Worm (Caenorhabditis elegans) whole organism, late embryonic: Measurements from ENCODE around the gene ckk-1.

Experiments
- C08G9.2 ChIP-seq: sonication (generic microtip); optimal IDR thresholded peaks from 2 replicates; lab custom pipeline; 2016; ENCODE audit warnings: mild to moderate bottlenecking, missing genetic modification characterization, moderate library complexity, missing compliant biosample characterization
- F13H6.1 ChIP-seq: sonication (generic microtip); optimal IDR thresholded peaks from 2 replicates; lab custom pipeline; 2016; ENCODE audit warnings: missing genetic modification characterization, missing compliant biosample characterization
- K02D7.2 ChIP-seq: sonication (generic microtip); optimal IDR thresholded peaks from 2 replicates; lab custom pipeline; 2017; ENCODE audit warnings: mild to moderate bottlenecking, missing genetic modification characterization, missing compliant biosample characterization
- T23F11.4 ChIP-seq: fragments of 200-800 bp; sonication (Bioruptor generic); optimal IDR thresholded peaks from 2 replicates; lab custom pipeline; 2018; ENCODE audit warnings: mild to moderate bottlenecking, missing genetic modification characterization, missing compliant biosample characterization
- Y22D7AL.16 ChIP-seq: sonication (generic microtip); optimal IDR thresholded peaks from 2 replicates; lab custom pipeline; 2016; ENCODE audit warnings: missing genetic modification characterization, missing compliant biosample characterization
- ama-1 ChIP-seq: fragments of 150-350 bp; optimal IDR thresholded peaks from 2 replicates; lab custom pipeline; 2014
- ceh-14 ChIP-seq: sonication (generic microtip); optimal IDR thresholded peaks from 2 replicates; lab custom pipeline; 2016; ENCODE audit warnings: missing genotype, missing genetic modification characterization, missing compliant biosample characterization
- ceh-18 ChIP-seq: sonication (generic microtip); optimal IDR thresholded peaks from 2 replicates; lab custom pipeline; 2016; ENCODE audit warnings: missing genetic modification characterization, missing compliant biosample characterization
- ceh-19 ChIP-seq: fragments of 200-800 bp; sonication (Bioruptor generic); optimal IDR thresholded peaks from 2 replicates; lab custom pipeline; 2018; ENCODE audit warnings: mild to moderate bottlenecking, missing genetic modification characterization, missing compliant biosample characterization
- ceh-2 ChIP-seq: sonication (generic microtip); optimal IDR thresholded peaks from 2 replicates; lab custom pipeline; 2016; ENCODE audit warnings: missing genotype, missing genetic modification characterization, missing compliant biosample characterization
- ceh-22 ChIP-seq: sonication (generic microtip); optimal IDR thresholded peaks from 2 replicates; lab custom pipeline; 2017; ENCODE audit warnings: missing biosample characterization, missing genetic modification characterization
- ceh-30 ChIP-seq: fragments of 150-350 bp; optimal IDR thresholded peaks from 2 replicates; lab custom pipeline; 2014; ENCODE audit warnings: missing biosample characterization, missing genetic modification characterization
- ceh-31 ChIP-seq: sonication (generic microtip); optimal IDR thresholded peaks from 2 replicates; lab custom pipeline; 2016; ENCODE audit warnings: missing genetic modification characterization, missing compliant biosample characterization
- ceh-34 ChIP-seq: sonication (generic microtip); optimal IDR thresholded peaks from 2 replicates; lab custom pipeline; 2016; ENCODE audit warnings: mild to moderate bottlenecking, missing genetic modification characterization, missing compliant biosample characterization
- ceh-48 ChIP-seq: sonication (generic microtip); optimal IDR thresholded peaks from 2 replicates; lab custom pipeline; 2016; ENCODE audit warnings: missing genetic modification characterization, inconsistent platforms, missing compliant biosample characterization
- ceh-9 ChIP-seq: sonication (generic microtip); optimal IDR thresholded peaks from 2 replicates; lab custom pipeline; 2016; ENCODE audit warnings: mild to moderate bottlenecking, missing genetic modification characterization, inconsistent platforms, missing compliant biosample characterization
- dmd-4 ChIP-seq: sonication (generic microtip); optimal IDR thresholded peaks from 2 replicates; lab custom pipeline; 2016; ENCODE audit warnings: borderline replicate concordance, missing genetic modification characterization, missing compliant biosample characterization
- elt-2 ChIP-seq: sonication (generic microtip); optimal IDR thresholded peaks from 2 replicates; lab custom pipeline; 2016; ENCODE audit warnings: missing genetic modification reagents, missing genetic modification characterization, missing compliant biosample characterization
- ets-4 ChIP-seq: sonication (generic microtip); optimal IDR thresholded peaks from 2 replicates; lab custom pipeline; 2016; ENCODE audit warnings: missing genetic modification characterization, missing compliant biosample characterization
- fax-1 ChIP-seq: sonication (generic microtip); optimal IDR thresholded peaks from 2 replicates; lab custom pipeline; 2016; ENCODE audit warnings: missing genotype, missing genetic modification characterization, missing compliant biosample characterization
- fkh-6 ChIP-seq: sonication (generic microtip); optimal IDR thresholded peaks from 2 replicates; lab custom pipeline; 2016; ENCODE audit warnings: missing genetic modification characterization, missing compliant biosample characterization
- hlh-13 ChIP-seq: fragments of 200-800 bp; sonication (Bioruptor generic); optimal IDR thresholded peaks from 2 replicates; lab custom pipeline; 2018; ENCODE audit warnings: mild to moderate bottlenecking, missing genetic modification characterization, missing compliant biosample characterization
- hlh-15 ChIP-seq: sonication (generic microtip); optimal IDR thresholded peaks from 2 replicates; lab custom pipeline; 2016; ENCODE audit warnings: missing genetic modification characterization, missing compliant biosample characterization
- hlh-6 ChIP-seq: sonication (generic microtip); optimal IDR thresholded peaks from 2 replicates; lab custom pipeline; 2016; ENCODE audit warnings: missing genotype, missing genetic modification characterization, missing compliant biosample characterization
- hlh-8 ChIP-seq: sonication (generic microtip); optimal IDR thresholded peaks from 2 replicates; lab custom pipeline; 2016; ENCODE audit warnings: missing genotype, missing genetic modification characterization, missing compliant biosample characterization
- mec-3 ChIP-seq: sonication (generic microtip); optimal IDR thresholded peaks from 2 replicates; lab custom pipeline; 2016; ENCODE audit warnings: borderline replicate concordance, missing genetic modification characterization, missing compliant biosample characterization
- nfya-1 ChIP-seq: sonication (generic microtip); optimal IDR thresholded peaks from 2 replicates; lab custom pipeline; 2017; ENCODE audit warnings: missing genetic modification characterization, mild to moderate bottlenecking, missing compliant biosample characterization, antibody characterized with exemption, moderate library complexity
- nhr-11 ChIP-seq: fragments of 150-350 bp; optimal IDR thresholded peaks from 2 replicates; lab custom pipeline; 2014; ENCODE audit warnings: missing biosample characterization, missing genetic modification characterization
- pax-1 ChIP-seq: fragments of 150-350 bp; optimal IDR thresholded peaks from 2 replicates; lab custom pipeline; 2014; ENCODE audit warnings: missing biosample characterization, missing genetic modification characterization
- pha-2 ChIP-seq: sonication (generic microtip); optimal IDR thresholded peaks from 2 replicates; lab custom pipeline; 2017; ENCODE audit warnings: mild to moderate bottlenecking, missing genetic modification characterization, missing compliant biosample characterization
- pros-1 ChIP-seq: fragments of 150-350 bp; optimal IDR thresholded peaks from 2 replicates; lab custom pipeline; 2014; ENCODE audit warnings: missing biosample characterization, missing genetic modification reagents, missing genetic modification characterization
- ref-2 ChIP-seq: sonication (generic microtip); optimal IDR thresholded peaks from 2 replicates; lab custom pipeline; 2016; ENCODE audit warnings: missing genetic modification characterization, missing compliant biosample characterization
- rnt-1 ChIP-seq: sonication (generic microtip); optimal IDR thresholded peaks from 2 replicates; lab custom pipeline; 2016; ENCODE audit warnings: missing genetic modification characterization, missing compliant biosample characterization
- sdc-2 ChIP-seq: sonication (generic microtip); optimal IDR thresholded peaks from 2 replicates; lab custom pipeline; 2016; ENCODE audit warnings: missing genotype, missing genetic modification characterization, missing compliant biosample characterization
- sox-4 ChIP-seq: sonication (generic microtip); optimal IDR thresholded peaks from 2 replicates; lab custom pipeline; 2017; ENCODE audit warnings: mild to moderate bottlenecking, missing genetic modification characterization, inconsistent platforms, missing compliant biosample characterization
- syd-9 ChIP-seq: sonication (generic microtip); optimal IDR thresholded peaks from 2 replicates; lab custom pipeline; 2016; ENCODE audit warnings: mild to moderate bottlenecking, missing genetic modification characterization, moderate library complexity, missing compliant biosample characterization
- tbx-2 ChIP-seq: sonication (generic microtip); optimal IDR thresholded peaks from 2 replicates; lab custom pipeline; 2016; ENCODE audit warnings: missing genetic modification characterization, missing compliant biosample characterization
- tbx-7 ChIP-seq: sonication (generic microtip); optimal IDR thresholded peaks from 2 replicates; lab custom pipeline; 2016; ENCODE audit warnings: missing genotype, missing genetic modification characterization, missing compliant biosample characterization
- ttx-3 ChIP-seq: sonication (generic microtip); optimal IDR thresholded peaks from 2 replicates; lab custom pipeline; 2016; ENCODE audit warnings: missing genetic modification reagents, missing genetic modification characterization, missing compliant biosample characterization
- unc-3 ChIP-seq, 2 experiments: fragments of 200-800 bp in 1 of 2; sonication (Bioruptor generic) in 1 of 2; sonication (generic microtip) in 1 of 2; conservative IDR thresholded peaks in 1 of 2; optimal IDR thresholded peaks in 1 of 2; 2 replicates each; pipeline versions ENCODE4 v1.3.6 to Lab custom; 2016 to 2022; ENCODE audit warnings: missing compliant biosample characterization in 2 of 2, missing genetic modification characterization in 2 of 2, missing genetic modification reagents in 1 of 2
- unc-42 ChIP-seq: sonication (generic microtip); optimal IDR thresholded peaks from 2 replicates; lab custom pipeline; 2016; ENCODE audit warnings: missing genotype, missing genetic modification characterization, missing compliant biosample characterization
- zip-5 ChIP-seq: sonication (generic microtip); optimal IDR thresholded peaks from 2 replicates; lab custom pipeline; 2016; ENCODE audit warnings: missing genetic modification characterization, missing compliant biosample characterization
- ztf-16 ChIP-seq: sonication (generic microtip); optimal IDR thresholded peaks from 2 replicates; lab custom pipeline; 2017; ENCODE audit warnings: missing genetic modification characterization, missing compliant biosample characterization

Gene ckk-1

DNA sequence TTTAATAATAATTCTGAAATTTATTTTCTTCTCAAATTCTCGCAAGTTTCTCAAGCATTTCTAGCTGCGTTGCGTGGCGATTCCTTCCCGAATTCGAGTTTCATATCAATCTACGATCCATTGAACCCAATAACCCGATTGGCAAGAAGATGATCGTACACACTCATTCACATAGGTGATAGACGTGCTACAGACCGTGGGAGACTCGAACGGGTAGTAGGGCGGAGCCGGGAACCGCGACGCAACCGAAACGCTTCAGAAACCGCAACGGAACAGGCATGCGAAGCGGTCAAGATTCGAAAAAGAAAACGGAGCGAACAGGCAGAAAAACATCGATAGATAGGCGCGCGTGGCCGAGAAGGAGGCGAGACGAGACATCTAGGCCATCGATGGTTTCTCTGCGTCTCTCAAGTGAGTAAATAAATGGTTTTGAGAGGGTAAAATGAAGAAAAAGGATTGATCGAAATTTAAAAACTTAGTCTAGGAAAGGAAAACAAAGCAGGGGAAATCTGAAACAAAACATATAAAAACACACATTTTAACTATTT, 31.8 kb upstream of the ckk-1 start, which contains the start of gene madf-11:
Gene madf-11, minus strand, starts transcription at position 51 of the 548 bp plus-strand sequence.
- peak; percentile 64 for TF ChIP-seq ceh-48 (tag; lab: Kevin White, UChicago)
- TF ChIP-seq syd-9 = peak; percentile 34
- peak; percentile 49 for TF ChIP-seq dmd-4 (tag; lab: Kevin White, UChicago)
- no peak for TF ChIP-seq ceh-30 (tag; lab: Kevin White, UChicago)
- peak; percentile 74 for TF ChIP-seq rnt-1 (tag; lab: Kevin White, UChicago)
- peak; percentile 70 for TF ChIP-seq tbx-7
- no peak for TF ChIP-seq nhr-11
- TF ChIP-seq ceh-22 (tag; lab: Kevin White, UChicago) = no peak
- TF ChIP-seq fkh-6 (tag; lab: Kevin White, UChicago) = peak; percentile 21
- TF ChIP-seq pax-1 (tag; lab: Kevin White, UChicago) = peak; percentile 3
- peak; percentile 46 for TF ChIP-seq ceh-14 (tag; lab: Kevin White, UChicago)
- no peak for TF ChIP-seq hlh-13
- peak; percentile 26 for TF ChIP-seq ceh-34 (tag; lab: Kevin White, UChicago)
- TF ChIP-seq ref-2 = peak; percentile 65
- peak; percentile 88 for TF ChIP-seq C08G9.2
- peak; percentile 46 for TF ChIP-seq nfya-1 (tag; lab: Kevin White, UChicago)
- peak; percentile 67 for TF ChIP-seq unc-42 (tag; lab: Kevin White, UChicago)
- TF ChIP-seq zip-5 (tag; lab: Kevin White, UChicago) = peak; percentile 27
- peak; percentile 98 for TF ChIP-seq ets-4 (tag; lab: Kevin White, UChicago)
- peak; percentile 21 for TF ChIP-seq pha-2 (tag; lab: Kevin White, UChicago)
- TF ChIP-seq ceh-31 (tag; lab: Kevin White, UChicago) = peak; percentile 94
- peak; percentile 26 for TF ChIP-seq ceh-18
- TF ChIP-seq hlh-6 (tag; lab: Kevin White, UChicago) = peak; percentile 49
- peak; percentile 84 for TF ChIP-seq tbx-2 (tag; lab: Kevin White, UChicago)
- no peak for TF ChIP-seq hlh-15
- no peak for TF ChIP-seq ttx-3
- TF ChIP-seq sdc-2 (tag; lab: Kevin White, UChicago) = peak; percentile 17
- peak; percentile 36 for TF ChIP-seq elt-2
- TF ChIP-seq ceh-19 (GFP tag; lab: Kevin White, UChicago) = peak; percentile 29
- TF ChIP-seq F13H6.1 = peak; percentile 18
- peak; percentile 82 for TF ChIP-seq mec-3 (tag; lab: Kevin White, UChicago)
- peak; percentile 37 for TF ChIP-seq fax-1 (tag; lab: Kevin White, UChicago)
- peak; percentile 67 for TF ChIP-seq hlh-8
- no peak for TF ChIP-seq pros-1 (tag; lab: Kevin White, UChicago)
- TF ChIP-seq ceh-2 (tag; lab: Kevin White, UChicago) = peak; percentile 82

ce11 chrIII:5604080-5604479, 31.2 kb upstream of the ckk-1 start, which contains the start of gene xnd-1:
TSS of gene xnd-1 (plus strand) at chrIII:5604460.
- TF ChIP-seq Y22D7AL.16 (tag; lab: Kevin White, UChicago) (no peak), ets-4 (tag; lab: Kevin White, UChicago) (no peak), unc-3 (GFP tag; conservative IDR thresholded peaks at IDR 0.05; lab: Robert Waterston, UW) (no peak), unc-3 (tag; optimal IDR thresholded peaks at IDR 0.05; lab: Kevin White, UChicago) (no peak), ceh-31 (tag; lab: Kevin White, UChicago) (no peak), ztf-16 (tag; lab: Kevin White, UChicago) (no peak), tbx-2 (tag; lab: Kevin White, UChicago) (no peak), ama-1 (lab: Kevin White, UChicago) (no peak), ceh-9 (tag; lab: Kevin White, UChicago) (no peak), sox-4 (tag; lab: Kevin White, UChicago) (no peak), F13H6.1 (no peak), rnt-1 (tag; lab: Kevin White, UChicago) (no peak), fax-1 (tag; lab: Kevin White, UChicago) (no peak), T23F11.4 (GFP tag; lab: Kevin White, UChicago) (no peak), syd-9 (no peak), K02D7.2 (tag; lab: Kevin White, UChicago) (no peak)
- TF ChIP-seq, all 69 proteins: peak for 0
